Worm (Caenorhabditis elegans) whole organism, late embryonic: ENCODE data around the gene Y94H6A.2.

Experiments
- C08G9.2 ChIP-seq: sonication (generic microtip); optimal IDR thresholded peaks from 2 replicates; lab custom pipeline; 2016; ENCODE audit warnings: mild to moderate bottlenecking, missing genetic modification characterization, moderate library complexity, missing compliant biosample characterization
- ceh-2 ChIP-seq: sonication (generic microtip); optimal IDR thresholded peaks from 2 replicates; lab custom pipeline; 2016; ENCODE audit warnings: missing genotype, missing genetic modification characterization, missing compliant biosample characterization
- ceh-9 ChIP-seq: sonication (generic microtip); optimal IDR thresholded peaks from 2 replicates; lab custom pipeline; 2016; ENCODE audit warnings: mild to moderate bottlenecking, missing genetic modification characterization, inconsistent platforms, missing compliant biosample characterization
- nhr-232 ChIP-seq: sonication (generic microtip); optimal IDR thresholded peaks from 2 replicates; lab custom pipeline; 2016; ENCODE audit warnings: missing genetic modification characterization, missing compliant biosample characterization
- odd-2 ChIP-seq: sonication (generic microtip); optimal IDR thresholded peaks from 2 replicates; lab custom pipeline; 2017; ENCODE audit warnings: antibody characterized with exemption, mild to moderate bottlenecking, missing genetic modification characterization, missing compliant biosample characterization
- pha-4 ChIP-seq: fragments of 150-350 bp; optimal IDR thresholded peaks from 2 replicates; lab custom pipeline; 2018; ENCODE audit warnings: missing biosample characterization, missing genetic modification reagents, missing genetic modification characterization

DNA sequence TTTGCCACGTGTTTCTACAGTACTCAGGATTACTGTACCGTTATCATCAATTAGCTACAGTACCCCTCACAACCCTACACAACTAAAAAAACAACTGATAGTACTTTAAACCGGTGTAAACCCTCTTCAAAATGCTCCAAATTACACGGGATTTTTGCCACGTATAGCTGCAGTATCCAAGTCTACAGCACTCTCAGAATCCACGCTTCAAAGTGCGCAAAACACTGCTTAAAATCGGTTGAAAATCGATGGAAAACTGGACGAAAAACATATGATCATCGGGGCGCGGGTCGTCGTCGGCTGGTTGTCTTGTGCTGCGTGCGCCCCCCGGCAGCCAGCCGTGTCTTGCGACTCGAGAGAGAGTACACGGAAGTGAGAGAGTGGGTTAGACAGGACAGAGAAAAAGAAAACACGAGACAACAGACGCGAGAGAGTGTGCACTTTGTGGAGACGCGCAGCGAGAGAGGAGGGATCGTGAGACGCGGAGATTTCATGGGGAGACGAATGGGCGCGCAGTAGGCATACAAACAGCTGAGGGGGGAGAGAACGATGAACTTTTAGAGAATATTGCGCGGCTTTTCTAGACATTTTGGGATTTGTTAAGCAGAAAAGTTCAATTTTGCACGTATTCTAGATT lies 21.6 kb upstream of the Y94H6A.2 start:
- peak; percentile 21 for TF ChIP-seq C08G9.2 (tag; lab: Kevin White, UChicago)
- TF ChIP-seq odd-2 (tag; lab: Kevin White, UChicago) = no peak
- no peak for TF ChIP-seq ceh-9
- TF ChIP-seq nhr-232 = no peak
- TF ChIP-seq pha-4 = no peak
- TF ChIP-seq ceh-2 (tag; lab: Kevin White, UChicago) = peak; percentile 38
